Fruit fly (Drosophila melanogaster) whole organism, embryonic: ENCODE data around the gene CG3434.

Experiments
- Awh ChIP-seq: fragments of 200-800 bp; sonication (Bioruptor generic); IDR thresholded peaks from 2 replicates; pipeline ENCODE4, ENCODE4 v1.3.6; 2022; ENCODE audit warnings: missing biosample characterization, missing genetic modification characterization
- CG10366 ChIP-seq: fragments of 200-800 bp; sonication (Bioruptor generic); IDR thresholded peaks from 2 replicates; pipeline ENCODE4 v1.3.6; 2022; ENCODE audit warnings: missing biosample characterization, missing genetic modification characterization
- CG10462 ChIP-seq: fragments of 200-800 bp; sonication (Bioruptor generic); optimal IDR thresholded peaks from 2 replicates; lab custom pipeline; 2016; ENCODE audit warnings: missing biosample characterization, missing genetic modification characterization
- CG10959 ChIP-seq: fragments of 200-800 bp; sonication (Bioruptor generic); IDR thresholded peaks from 2 replicates; pipeline ENCODE4 v1.3.6; 2022; ENCODE audit warnings: missing biosample characterization, missing genetic modification characterization
- CG11695 ChIP-seq: fragments of 200-800 bp; sonication (Bioruptor generic); IDR thresholded peaks from 3 replicates; pipeline ENCODE4 v1.3.6; 2022; ENCODE audit warnings: missing biosample characterization, missing genetic modification characterization
- CG14441 ChIP-seq: fragments of 200-800 bp; sonication (Bioruptor generic); IDR thresholded peaks from 2 replicates; pipeline ENCODE4 v1.3.6; 2022; ENCODE audit warnings: missing biosample characterization, missing genetic modification characterization
- CG17328 ChIP-seq: fragments of 200-800 bp; sonication (Bioruptor generic); IDR thresholded peaks from 2 replicates; pipeline ENCODE4 v1.3.6; 2022; ENCODE audit warnings: missing biosample characterization, missing genetic modification characterization
- CG17802 ChIP-seq: fragments of 200-800 bp; sonication (Bioruptor generic); optimal IDR thresholded peaks from 2 replicates; lab custom pipeline; 2018; ENCODE audit warnings: missing biosample characterization, mild to moderate bottlenecking, missing genetic modification characterization, moderate library complexity
- CG18599 ChIP-seq: fragments of 200-800 bp; sonication (Bioruptor generic); optimal IDR thresholded peaks from 3 replicates; lab custom pipeline; 2017; ENCODE audit warnings: missing biosample characterization, missing genetic modification characterization, mild to moderate bottlenecking, moderate library complexity, missing genetic modification reagents
- CG2199 ChIP-seq: fragments of 200-800 bp; sonication (Bioruptor generic); IDR thresholded peaks from 3 replicates; pipeline ENCODE4 v1.3.6; 2022; ENCODE audit warnings: missing biosample characterization, missing genetic modification characterization
- CG30403 ChIP-seq: fragments of 200-800 bp; sonication (Bioruptor generic); optimal IDR thresholded peaks from 3 replicates; lab custom pipeline; 2016; ENCODE audit warnings: missing biosample characterization, missing genetic modification characterization
- CG32532 ChIP-seq: fragments of 200-800 bp; sonication (Bioruptor generic); IDR thresholded peaks from 2 replicates; pipeline ENCODE4 v1.3.6; 2022; ENCODE audit warnings: missing biosample characterization, missing genetic modification characterization
- CG3281 ChIP-seq: fragments of 200-800 bp; sonication (Bioruptor generic); optimal IDR thresholded peaks from 3 replicates; lab custom pipeline; 2017; ENCODE audit warnings: missing biosample characterization, mild to moderate bottlenecking, missing genetic modification characterization
- CG34422 ChIP-seq: fragments of 200-800 bp; sonication (Bioruptor generic); IDR thresholded peaks from 3 replicates; pipeline ENCODE4 v1.3.6; 2022; ENCODE audit warnings: missing biosample characterization, missing genetic modification characterization
- CG5953 ChIP-seq: fragments of 200-800 bp; sonication (Bioruptor generic); IDR thresholded peaks from 2 replicates; pipeline ENCODE4 v1.3.6; 2022; ENCODE audit warnings: missing biosample characterization, missing genetic modification characterization
- Drgx ChIP-seq: fragments of 200-800 bp; sonication (Bioruptor generic); IDR thresholded peaks from 2 replicates; pipeline ENCODE4 v1.3.6; 2022; ENCODE audit warnings: missing biosample characterization, missing genetic modification characterization
- ERR ChIP-seq: fragments of 200-800 bp; sonication (Bioruptor generic); optimal IDR thresholded peaks from 2 replicates; lab custom pipeline; 2016; ENCODE audit warnings: missing biosample characterization, missing genetic modification characterization
- HLH3B ChIP-seq: fragments of 200-800 bp; sonication (Bioruptor generic); IDR thresholded peaks from 2 replicates; pipeline ENCODE4 v1.3.6; 2022; ENCODE audit warnings: missing biosample characterization, missing genetic modification characterization
- HLH4C ChIP-seq: fragments of 200-800 bp; sonication (Bioruptor generic); IDR thresholded peaks from 3 replicates; pipeline ENCODE4 v1.3.6; 2022; ENCODE audit warnings: missing biosample characterization, missing genetic modification characterization; ENCODE audit not compliant: partially characterized antibody
- MTF-1 ChIP-seq: fragments of 200-800 bp; sonication (Bioruptor generic); optimal IDR thresholded peaks from 2 replicates; lab custom pipeline; 2018; ENCODE audit warnings: missing biosample characterization, mild to moderate bottlenecking, missing genetic modification characterization, borderline replicate concordance
- Med ChIP-seq: fragments of 200-800 bp; sonication (Bioruptor generic); peaks from one replicate; lab custom pipeline; 2016; ENCODE audit warnings: missing biosample characterization, missing genetic modification characterization, mild to moderate bottlenecking, inconsistent platforms, moderate library complexity
- Optix ChIP-seq: fragments of 200-800 bp; sonication (Bioruptor generic); IDR thresholded peaks from 3 replicates; pipeline ENCODE4 v1.3.6; 2022; ENCODE audit warnings: missing biosample characterization, missing genetic modification characterization
- Pdp1 ChIP-seq, 2 experiments: fragments of 200-800 bp; sonication (Bioruptor generic); optimal IDR thresholded peaks; 3 replicates each; lab custom pipeline; 2016; ENCODE audit warnings: missing biosample characterization in 2 of 2, missing genetic modification characterization in 2 of 2, mild to moderate bottlenecking in 1 of 2, moderate library complexity in 1 of 2
- Ptx1 ChIP-seq: fragments of 200-800 bp; sonication (Bioruptor generic); IDR thresholded peaks from 2 replicates; pipeline ENCODE4 v1.3.6; 2022; ENCODE audit warnings: missing biosample characterization, missing genetic modification characterization
- Sin3A ChIP-seq: fragments of >200 bp; optimal IDR thresholded peaks from 2 replicates; lab custom pipeline; 2018
- Sox102F ChIP-seq: fragments of 200-800 bp; sonication (Bioruptor generic); optimal IDR thresholded peaks from 2 replicates; lab custom pipeline; 2018; ENCODE audit warnings: missing biosample characterization, mild to moderate bottlenecking, missing genetic modification characterization, moderate library complexity
- TFAM ChIP-seq: fragments of 200-800 bp; sonication (Bioruptor generic); optimal IDR thresholded peaks from 2 replicates; lab custom pipeline; 2017; ENCODE audit warnings: missing biosample characterization, missing genetic modification characterization, inconsistent platforms
- Xrp1 ChIP-seq: fragments of 200-800 bp; sonication (Bioruptor generic); IDR thresholded peaks from 2 replicates; pipeline ENCODE4 v1.3.6; 2022; ENCODE audit warnings: missing biosample characterization, missing genetic modification characterization
- ap ChIP-seq: fragments of 200-800 bp; sonication (Bioruptor generic); IDR thresholded peaks from 2 replicates; pipeline ENCODE4 v1.3.6; 2022; ENCODE audit warnings: missing biosample characterization, missing genetic modification characterization
- ase ChIP-seq: fragments of 200-800 bp; sonication (Bioruptor generic); IDR thresholded peaks from 3 replicates; pipeline ENCODE4 v1.3.6; 2022; ENCODE audit warnings: missing biosample characterization, missing genetic modification characterization
- chm ChIP-seq: fragments of 200-800 bp; sonication (Bioruptor generic); IDR thresholded peaks from 2 replicates; pipeline ENCODE4 v1.3.6; 2022; ENCODE audit warnings: missing biosample characterization, missing genetic modification characterization
- ci ChIP-seq: fragments of 200-800 bp; sonication (Bioruptor generic); IDR thresholded peaks from 3 replicates; pipeline ENCODE4 v1.3.6; 2022; ENCODE audit warnings: missing biosample characterization, missing genetic modification characterization
- fd96Cb ChIP-seq: fragments of 200-800 bp; sonication (Bioruptor generic); optimal IDR thresholded peaks from 2 replicates; lab custom pipeline; 2018; ENCODE audit warnings: missing biosample characterization, mild to moderate bottlenecking, missing genetic modification characterization, moderate library complexity
- gem ChIP-seq: fragments of 200-800 bp; sonication (Bioruptor generic); optimal IDR thresholded peaks from 2 replicates; lab custom pipeline; 2019; ENCODE audit warnings: missing biosample characterization, mild to moderate bottlenecking, missing genetic modification characterization, moderate library complexity
- hkb ChIP-seq, 2 experiments: fragments of 200-800 bp in 1 of 2; fragments of >200 bp in 1 of 2; sonication (Bioruptor generic) in 1 of 2; IDR thresholded peaks in 1 of 2; optimal IDR thresholded peaks in 1 of 2; 2 replicates each; pipeline versions ENCODE4 v1.3.6 to Lab custom; 2017 to 2022; ENCODE audit warnings: missing biosample characterization in 1 of 2, missing genetic modification characterization in 1 of 2
- klu ChIP-seq: fragments of 200-800 bp; sonication (Bioruptor generic); IDR thresholded peaks from 2 replicates; pipeline ENCODE4 v1.3.6; 2022; ENCODE audit warnings: missing biosample characterization, missing genetic modification characterization
- lbe ChIP-seq: fragments of 200-800 bp; sonication (Bioruptor generic); optimal IDR thresholded peaks from 2 replicates; lab custom pipeline; 2016; ENCODE audit warnings: missing biosample characterization, mild to moderate bottlenecking, missing genetic modification characterization
- lmd ChIP-seq: fragments of 200-800 bp; sonication (Bioruptor generic); IDR thresholded peaks from 2 replicates; pipeline ENCODE4 v1.3.6; 2022; ENCODE audit warnings: missing biosample characterization, missing genetic modification characterization
- pan ChIP-seq, 4 experiments: fragments of >200 bp in 3 of 4; fragments of 200-800 bp in 1 of 4; sonication (Bioruptor generic) in 1 of 4; optimal IDR thresholded peaks in 3 of 4; IDR thresholded peaks in 1 of 4; 2 replicates each; pipeline versions ENCODE4 v1.3.6 to Lab custom; 2017 to 2022; ENCODE audit warnings: missing biosample characterization in 2 of 4, missing genetic modification characterization in 2 of 4, mixed read lengths in 1 of 4
- prd ChIP-seq, 3 experiments: fragments of >200 bp in 2 of 3; fragments of 200-800 bp in 1 of 3; sonication (Bioruptor generic) in 1 of 3; optimal IDR thresholded peaks in 2 of 3; IDR thresholded peaks in 1 of 3; 2 replicates in 2 of 3; 3 replicates in 1 of 3; pipeline versions ENCODE4 v1.3.6 to Lab custom; 2017 to 2022; ENCODE audit warnings: missing biosample characterization in 1 of 3, missing genetic modification characterization in 1 of 3
- ranshi ChIP-seq: fragments of 200-800 bp; sonication (Bioruptor generic); IDR thresholded peaks from 2 replicates; pipeline ENCODE4 v1.3.6; 2022; ENCODE audit warnings: missing biosample characterization, missing genetic modification characterization
- sens-2 ChIP-seq: fragments of 200-800 bp; sonication (Bioruptor generic); IDR thresholded peaks from 2 replicates; pipeline ENCODE4 v1.3.6; 2022; ENCODE audit warnings: missing biosample characterization, missing genetic modification characterization
- sisA ChIP-seq: fragments of 200-800 bp; sonication (Bioruptor generic); IDR thresholded peaks from 2 replicates; pipeline ENCODE4 v1.3.6; 2022; ENCODE audit warnings: missing biosample characterization, missing genetic modification characterization
- slp2 ChIP-seq: fragments of 200-800 bp; sonication (Bioruptor generic); optimal IDR thresholded peaks from 2 replicates; lab custom pipeline; 2016; ENCODE audit warnings: missing biosample characterization, missing genetic modification characterization
- sr ChIP-seq: fragments of 200-800 bp; sonication (Bioruptor generic); IDR thresholded peaks from 3 replicates; pipeline ENCODE4 v1.3.6; 2022; ENCODE audit warnings: missing biosample characterization, missing genetic modification characterization
- ttk ChIP-seq: fragments of 200-800 bp; sonication (Bioruptor generic); IDR thresholded peaks from 2 replicates; pipeline ENCODE4 v2.1.2; 2022; ENCODE audit warnings: missing biosample characterization, missing genetic modification characterization
- vvl ChIP-seq: fragments of 200-800 bp; sonication (Bioruptor generic); IDR thresholded peaks from 2 replicates; pipeline ENCODE4 v1.3.6; 2022; ENCODE audit warnings: missing biosample characterization, missing genetic modification characterization
- zfh1 ChIP-seq: fragments of 200-800 bp; sonication (Bioruptor generic); IDR thresholded peaks from 3 replicates; pipeline ENCODE4 v1.3.6; 2022; ENCODE audit warnings: missing biosample characterization, missing genetic modification characterization

The CG3434 gene

dm6 chr3L:9419328-9419727, 41.3 kb downstream of the CG3434 start:
- TF ChIP-seq CG10959 (GFP tag; lab: Robert Waterston, UW) (no peak), pan (optimal IDR thresholded peaks at IDR 0.05; lab: Kevin White, UChicago) (no peak), pan (GFP tag; optimal IDR thresholded peaks at IDR 0.05 in 1 of 2, IDR thresholded peaks at IDR 0.05 in 1 of 2) (peak in 1 of 2 experiments; percentile 64), CG32532 (GFP tag; lab: Robert Waterston, UW) (0 out of 2 replicates have a peak, but pooled peaks have one; percentile 9), ranshi (GFP tag; lab: Robert Waterston, UW) (0 out of 2 replicates have a peak, but pooled peaks have one; percentile 16), CG10462 (GFP tag; lab: Kevin White, UChicago) (no peak), Drgx (GFP tag; lab: Robert Waterston, UW) (peak; percentile 83), sens-2 (GFP tag; lab: Robert Waterston, UW) (0 out of 2 replicates have a peak, but pooled peaks have one; percentile 4), CG14441 (GFP tag; lab: Robert Waterston, UW) (peak; percentile 40), slp2 (no peak), CG18599 (GFP tag; lab: Kevin White, UChicago) (no peak), prd (optimal IDR thresholded peaks at IDR 0.05; lab: Kevin White, UChicago) (no peak), prd (GFP tag; IDR thresholded peaks at IDR 0.05; lab: Robert Waterston, UW) (peak; percentile 33; the same call in 1 of the 3 replicates), CG3281 (GFP tag; lab: Kevin White, UChicago) (no peak), zfh1 (GFP tag; lab: Robert Waterston, UW) (0 out of 3 replicates have a peak, but pooled peaks have one; percentile 24), TFAM (no peak), Pdp1 (GFP tag; optimal IDR thresholded peaks at IDR 0.05; lab: Kevin White, UChicago) (peak in 1 of 2 experiments; percentile 71), ERR (no peak), gem (tag; lab: Kevin White, UChicago) (no peak), Med (GFP tag; lab: Kevin White, UChicago) (peak; percentile 47), fd96Cb (tag; lab: Kevin White, UChicago) (no peak), sisA (GFP tag; lab: Robert Waterston, UW) (peak; percentile 32; the same call in 1 of the 2 replicates), MTF-1 (no peak), chm (GFP tag; lab: Robert Waterston, UW) (0 out of 2 replicates have a peak, but pooled peaks have one; percentile 16), CG11695 (GFP tag; lab: Robert Waterston, UW) (peak; percentile 40; the same call in 1 of the 3 replicates), Sox102F (GFP tag; lab: Kevin White, UChicago) (peak; percentile 25), Awh (peak; percentile 56; the same call in 1 of the 2 replicates), sr (GFP tag; lab: Robert Waterston, UW) (0 out of 3 replicates have a peak, but pooled peaks have one; percentile 25), HLH3B (GFP tag; lab: Robert Waterston, UW) (0 out of 2 replicates have a peak, but pooled peaks have one; percentile 6), Sin3A (lab: Kevin White, UChicago) (no peak), CG10366 (GFP tag; lab: Robert Waterston, UW) (peak; percentile 54), CG17328 (0 out of 2 replicates have a peak, but pooled peaks have one; percentile 33), CG17802 (tag; lab: Kevin White, UChicago) (no peak), CG34422 (GFP tag; lab: Robert Waterston, UW) (0 out of 3 replicates have a peak, but pooled peaks have one; percentile 26), lmd (GFP tag; lab: Robert Waterston, UW) (peak; percentile 11; the same call in 1 of the 2 replicates), Optix (GFP tag; lab: Robert Waterston, UW) (0 out of 3 replicates have a peak, but pooled peaks have one; percentile 33), CG30403 (GFP tag; lab: Kevin White, UChicago) (no peak), CG2199 (0 out of 3 replicates have a peak, but pooled peaks have one; percentile 33), klu (GFP tag; lab: Robert Waterston, UW) (0 out of 2 replicates have a peak, but pooled peaks have one; percentile 28), ttk (GFP tag; lab: Robert Waterston, UW) (0 out of 2 replicates have a peak, but pooled peaks have one; percentile 5), ci (GFP tag; lab: Robert Waterston, UW) (peak; percentile 65; the same call in 2 of the 3 replicates), CG5953 (GFP tag; lab: Robert Waterston, UW) (0 out of 2 replicates have a peak, but pooled peaks have one; percentile 50), hkb (optimal IDR thresholded peaks at IDR 0.05; lab: Kevin White, UChicago) (no peak), hkb (GFP tag; IDR thresholded peaks at IDR 0.05; lab: Robert Waterston, UW) (0 out of 2 replicates have a peak, but pooled peaks have one; percentile 21), vvl (peak; percentile 46; the same call in 1 of the 2 replicates), ase (GFP tag; lab: Robert Waterston, UW) (0 out of 3 replicates have a peak, but pooled peaks have one; percentile 10), lbe (GFP tag; lab: Kevin White, UChicago) (no peak), Xrp1 (GFP tag; lab: Robert Waterston, UW) (peak; percentile 14; the same call in 1 of the 2 replicates), HLH4C (GFP tag; lab: Robert Waterston, UW) (no peak), ap (0 out of 2 replicates have a peak, but pooled peaks have one; percentile 35), Ptx1 (0 out of 2 replicates have a peak, but pooled peaks have one; percentile 20)
